Fruit fly (Drosophila melanogaster) whole organism, embryonic: ENCODE data around the gene Gr61a.

Experiments
- Ada2b ChIP-seq: fragments of 200-800 bp; sonication (Bioruptor generic); IDR thresholded peaks from 2 replicates; pipeline ENCODE4 v1.3.6; 2022; ENCODE audit warnings: missing biosample characterization, missing genetic modification characterization
- CG11093 ChIP-seq: fragments of 200-800 bp; sonication (Bioruptor generic); IDR thresholded peaks from 3 replicates; pipeline ENCODE4 v1.3.6; 2022; ENCODE audit warnings: missing biosample characterization, missing genetic modification characterization
- CG11456 ChIP-seq: fragments of 200-800 bp; sonication (Bioruptor generic); IDR thresholded peaks from 3 replicates; pipeline ENCODE4 v1.3.6; 2022; ENCODE audit warnings: missing biosample characterization, missing genetic modification characterization
- CG11504 ChIP-seq: fragments of 200-800 bp; sonication (Bioruptor generic); optimal IDR thresholded peaks from 3 replicates; lab custom pipeline; 2019; ENCODE audit warnings: missing biosample characterization, mild to moderate bottlenecking, missing genetic modification characterization, moderate library complexity
- CG12104 ChIP-seq: fragments of 200-800 bp; sonication (Bioruptor generic); optimal IDR thresholded peaks from 3 replicates; lab custom pipeline; 2016; ENCODE audit warnings: missing biosample characterization, missing genetic modification characterization
- CG12942 ChIP-seq: fragments of 200-800 bp; sonication (Bioruptor generic); optimal IDR thresholded peaks from 3 replicates; lab custom pipeline; 2016; ENCODE audit warnings: missing biosample characterization, missing genetic modification characterization
- CG13775 ChIP-seq: fragments of 200-800 bp; sonication (Bioruptor generic); optimal IDR thresholded peaks from 3 replicates; lab custom pipeline; 2017; ENCODE audit warnings: missing biosample characterization, mild to moderate bottlenecking, missing genetic modification characterization
- CG1647 ChIP-seq: fragments of 200-800 bp; sonication (Bioruptor generic); optimal IDR thresholded peaks from 3 replicates; lab custom pipeline; 2016; ENCODE audit warnings: missing biosample characterization, missing genetic modification characterization
- CG18599 ChIP-seq: fragments of 200-800 bp; sonication (Bioruptor generic); optimal IDR thresholded peaks from 3 replicates; lab custom pipeline; 2017; ENCODE audit warnings: missing biosample characterization, missing genetic modification characterization, mild to moderate bottlenecking, moderate library complexity, missing genetic modification reagents
- CG31224 ChIP-seq: fragments of 200-800 bp; sonication (Bioruptor generic); IDR thresholded peaks from 2 replicates; pipeline ENCODE4 v1.3.6; 2022; ENCODE audit warnings: missing biosample characterization, missing genetic modification characterization
- CG31388 ChIP-seq: fragments of 200-800 bp; sonication (Bioruptor generic); optimal IDR thresholded peaks from 2 replicates; lab custom pipeline; 2016; ENCODE audit warnings: missing biosample characterization, missing genetic modification characterization
- CG4424 ChIP-seq: fragments of 200-800 bp; sonication (Bioruptor generic); optimal IDR thresholded peaks from 3 replicates; lab custom pipeline; 2016; ENCODE audit warnings: missing biosample characterization, missing genetic modification characterization
- CG7271 ChIP-seq: fragments of 200-800 bp; sonication (Bioruptor generic); optimal IDR thresholded peaks from 2 replicates; lab custom pipeline; 2018; ENCODE audit warnings: missing biosample characterization, mild to moderate bottlenecking, missing genetic modification characterization, moderate library complexity
- CG7963 ChIP-seq: fragments of 200-800 bp; sonication (Bioruptor generic); IDR thresholded peaks from 3 replicates; pipeline ENCODE4 v1.3.6; 2022; ENCODE audit warnings: missing biosample characterization, missing genetic modification characterization; ENCODE audit not compliant: partially characterized antibody
- CG7987 ChIP-seq: fragments of 200-800 bp; sonication (Bioruptor generic); optimal IDR thresholded peaks from 2 replicates; lab custom pipeline; 2018; ENCODE audit warnings: missing biosample characterization, mild to moderate bottlenecking, missing genetic modification characterization, moderate library complexity
- CG8388 ChIP-seq: fragments of 200-800 bp; sonication (Bioruptor generic); optimal IDR thresholded peaks from 2 replicates; lab custom pipeline; 2019; ENCODE audit warnings: missing biosample characterization, mild to moderate bottlenecking, missing genetic modification characterization, moderate library complexity
- CrebB ChIP-seq: fragments of 200-800 bp; sonication (Bioruptor generic); optimal IDR thresholded peaks from 3 replicates; lab custom pipeline; 2018; ENCODE audit warnings: missing biosample characterization, mild to moderate bottlenecking, missing genetic modification characterization
- Dip3 ChIP-seq: fragments of 200-800 bp; sonication (Bioruptor generic); optimal IDR thresholded peaks from 3 replicates; lab custom pipeline; 2016; ENCODE audit warnings: missing biosample characterization, missing genetic modification characterization
- Doc3 ChIP-seq: fragments of 200-800 bp; sonication (Bioruptor generic); IDR thresholded peaks from 3 replicates; pipeline ENCODE4 v1.3.6; 2022; ENCODE audit warnings: missing biosample characterization, missing genetic modification characterization; ENCODE audit not compliant: partially characterized antibody
- Dp ChIP-seq: fragments of 200-800 bp; sonication (Bioruptor generic); optimal IDR thresholded peaks from 2 replicates; lab custom pipeline; 2018; ENCODE audit warnings: missing biosample characterization, mild to moderate bottlenecking, missing genetic modification characterization, moderate library complexity
- Dref ChIP-seq: fragments of 200-800 bp; sonication (Bioruptor generic); IDR thresholded peaks from 2 replicates; pipeline ENCODE4 v1.3.6; 2022; ENCODE audit warnings: missing biosample characterization, missing genetic modification characterization
- Drgx ChIP-seq: fragments of 200-800 bp; sonication (Bioruptor generic); IDR thresholded peaks from 2 replicates; pipeline ENCODE4 v1.3.6; 2022; ENCODE audit warnings: missing biosample characterization, missing genetic modification characterization
- H15 ChIP-seq: fragments of 200-800 bp; sonication (Bioruptor generic); IDR thresholded peaks from 3 replicates; pipeline ENCODE4 v1.3.6; 2022; ENCODE audit warnings: missing biosample characterization, missing genetic modification characterization
- HHEX ChIP-seq: fragments of 200-800 bp; sonication (Bioruptor generic); optimal IDR thresholded peaks from 3 replicates; lab custom pipeline; 2017; ENCODE audit warnings: missing biosample characterization, mild to moderate bottlenecking, missing genetic modification characterization, missing genetic modification reagents
- Hmr ChIP-seq: fragments of 200-800 bp; sonication (Bioruptor generic); optimal IDR thresholded peaks from 3 replicates; lab custom pipeline; 2017; ENCODE audit warnings: mild to moderate bottlenecking, missing biosample characterization, missing genetic modification reagents, missing genetic modification characterization
- Med ChIP-seq: fragments of 200-800 bp; sonication (Bioruptor generic); peaks from one replicate; lab custom pipeline; 2016; ENCODE audit warnings: missing biosample characterization, missing genetic modification characterization, mild to moderate bottlenecking, inconsistent platforms, moderate library complexity
- Mrtf ChIP-seq: fragments of 200-800 bp; sonication (Bioruptor generic); IDR thresholded peaks from 3 replicates; pipeline ENCODE4 v1.3.6; 2022; ENCODE audit warnings: missing biosample characterization, missing genetic modification characterization
- Neu2 ChIP-seq: fragments of 200-800 bp; sonication (Bioruptor generic); optimal IDR thresholded peaks from 3 replicates; lab custom pipeline; 2016; ENCODE audit warnings: missing biosample characterization, missing genetic modification characterization, borderline replicate concordance
- Six4 ChIP-seq: fragments of 200-800 bp; sonication (Bioruptor generic); optimal IDR thresholded peaks from 2 replicates; lab custom pipeline; 2016; ENCODE audit warnings: missing biosample characterization, missing genetic modification characterization
- Sox100B ChIP-seq: fragments of 200-800 bp; sonication (Bioruptor generic); optimal IDR thresholded peaks from 3 replicates; lab custom pipeline; 2018; ENCODE audit warnings: missing biosample characterization, mild to moderate bottlenecking, missing genetic modification characterization
- Tbp ChIP-seq: fragments of >200 bp; optimal IDR thresholded peaks from 2 replicates; lab custom pipeline; 2018; ENCODE audit warnings: missing biosample characterization, missing genetic modification characterization
- amos ChIP-seq: fragments of 200-800 bp; sonication (Bioruptor generic); IDR thresholded peaks from 2 replicates; pipeline ENCODE4 v1.3.6; 2022; ENCODE audit warnings: missing biosample characterization, missing genetic modification characterization; ENCODE audit not compliant: partially characterized antibody
- ci ChIP-seq: fragments of 200-800 bp; sonication (Bioruptor generic); IDR thresholded peaks from 3 replicates; pipeline ENCODE4 v1.3.6; 2022; ENCODE audit warnings: missing biosample characterization, missing genetic modification characterization
- dysf ChIP-seq: fragments of 200-800 bp; sonication (Bioruptor generic); IDR thresholded peaks from 3 replicates; pipeline ENCODE4 v1.3.6; 2022; ENCODE audit warnings: missing biosample characterization, missing genetic modification characterization
- gce ChIP-seq: fragments of 200-800 bp; sonication (Bioruptor generic); IDR thresholded peaks from 3 replicates; pipeline ENCODE4 v1.3.6; 2022; ENCODE audit warnings: missing biosample characterization, missing genetic modification characterization
- gem ChIP-seq: fragments of 200-800 bp; sonication (Bioruptor generic); optimal IDR thresholded peaks from 2 replicates; lab custom pipeline; 2019; ENCODE audit warnings: missing biosample characterization, mild to moderate bottlenecking, missing genetic modification characterization, moderate library complexity
- gfzf ChIP-seq: fragments of 200-800 bp; sonication (Bioruptor generic); optimal IDR thresholded peaks from 2 replicates; lab custom pipeline; 2016; ENCODE audit warnings: missing biosample characterization, mild to moderate bottlenecking, missing genetic modification characterization, moderate library complexity
- insv ChIP-seq, 2 experiments: fragments of 200-800 bp; sonication (Bioruptor generic); optimal IDR thresholded peaks; 3 replicates each; lab custom pipeline; 2016 to 2018; ENCODE audit warnings: missing biosample characterization in 2 of 2, missing genetic modification characterization in 2 of 2
- odd ChIP-seq: fragments of 200-800 bp; sonication (Bioruptor generic); optimal IDR thresholded peaks from 2 replicates; lab custom pipeline; 2017; ENCODE audit warnings: missing biosample characterization, mild to moderate bottlenecking, missing genetic modification characterization
- org-1 ChIP-seq: fragments of 200-800 bp; sonication (Bioruptor generic); optimal IDR thresholded peaks from 2 replicates; lab custom pipeline; 2017; ENCODE audit warnings: missing biosample characterization, missing genetic modification characterization
- p53 ChIP-seq: fragments of 200-800 bp; sonication (Bioruptor generic); optimal IDR thresholded peaks from 2 replicates; lab custom pipeline; 2016; ENCODE audit warnings: missing biosample characterization, missing genetic modification characterization
- pzg ChIP-seq: fragments of 200-800 bp; sonication (Bioruptor generic); optimal IDR thresholded peaks from 3 replicates; lab custom pipeline; 2018; ENCODE audit warnings: missing biosample characterization, mild to moderate bottlenecking, missing genetic modification characterization, moderate library complexity
- schlank ChIP-seq: fragments of 200-800 bp; sonication (Bioruptor generic); optimal IDR thresholded peaks from 2 replicates; lab custom pipeline; 2018; ENCODE audit warnings: missing biosample characterization, mild to moderate bottlenecking, missing genetic modification characterization
- sens ChIP-seq: fragments of 200-800 bp; sonication (Bioruptor generic); peaks from one replicate; lab custom pipeline; 2016; ENCODE audit warnings: missing biosample characterization, missing genetic modification characterization
- stwl ChIP-seq: fragments of 200-800 bp; sonication (Bioruptor generic); optimal IDR thresholded peaks from 3 replicates; lab custom pipeline; 2018; ENCODE audit warnings: missing biosample characterization, mild to moderate bottlenecking, missing genetic modification characterization, moderate library complexity
- ttk ChIP-seq: fragments of 200-800 bp; sonication (Bioruptor generic); IDR thresholded peaks from 2 replicates; pipeline ENCODE4 v2.1.2; 2022; ENCODE audit warnings: missing biosample characterization, missing genetic modification characterization
- twi ChIP-seq: fragments of 200-800 bp; optimal IDR thresholded peaks from 2 replicates; lab custom pipeline; 2019; ENCODE audit warnings: missing biosample characterization, mild to moderate bottlenecking, missing genetic modification characterization, moderate library complexity
- usp ChIP-seq: fragments of >200 bp; optimal IDR thresholded peaks from 2 replicates; lab custom pipeline; 2017; ENCODE audit warnings: missing biosample characterization, missing genetic modification characterization
- yki ChIP-seq: fragments of >200 bp; optimal IDR thresholded peaks from 3 replicates; lab custom pipeline; 2018

The Gr61a gene

dm6 chr3L:820975-821598, 20.2 kb upstream of the Gr61a start:
- no peak for TF ChIP-seq CG8388 (GFP tag; lab: Kevin White, UChicago)
- TF ChIP-seq CG11093 = 0 out of 3 replicates have a peak, but pooled peaks have one; percentile 12
- TF ChIP-seq CG12104 (GFP tag; lab: Kevin White, UChicago) = no peak
- no peak for TF ChIP-seq Tbp (GFP tag; lab: Kevin White, UChicago)
- peak; percentile 65 for TF ChIP-seq sens

DNA sequence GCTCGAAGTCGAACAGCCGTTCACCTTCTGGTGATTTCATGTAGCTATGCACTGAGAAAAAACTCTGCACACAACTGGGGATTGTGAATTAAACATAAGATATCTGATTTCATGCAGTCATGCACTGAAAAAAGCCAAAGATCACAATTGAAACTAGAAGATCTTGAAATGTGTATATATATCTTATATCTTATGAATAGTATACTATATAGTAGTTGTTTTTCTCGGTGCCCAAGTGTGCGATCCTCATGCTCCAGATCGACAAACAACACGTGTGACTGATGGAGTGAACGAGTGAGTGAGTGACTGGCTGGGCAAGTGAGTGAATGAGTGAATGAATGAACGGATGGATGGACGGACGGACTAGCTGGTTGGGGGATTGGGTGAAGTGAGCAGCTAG, 19.3 kb upstream of the Gr61a start:
- TF ChIP-seq CrebB (tag; lab: Kevin White, UChicago) = peak; percentile 18
- TF ChIP-seq CG31224 = peak; percentile 44; the same call in 1 of the 2 replicates
- peak; percentile 87 for TF ChIP-seq CG11504 (tag; lab: Kevin White, UChicago)
- peak; percentile 86 for TF ChIP-seq Med (GFP tag; lab: Kevin White, UChicago)
- TF ChIP-seq Mrtf (GFP tag; lab: Robert Waterston, UW) = peak; percentile 51; the same call in 2 of the 3 replicates
- no peak for TF ChIP-seq Dref (GFP tag; lab: Robert Waterston, UW)
- TF ChIP-seq schlank = peak; percentile 33
- TF ChIP-seq ci (GFP tag; lab: Robert Waterston, UW) = peak; percentile 86
- TF ChIP-seq Six4 = peak; percentile 77
- peak; percentile 39 for TF ChIP-seq CG7271 (tag; lab: Kevin White, UChicago)
- TF ChIP-seq Neu2 (GFP tag; lab: Kevin White, UChicago) = no peak
- TF ChIP-seq p53 (GFP tag; lab: Kevin White, UChicago) = no peak
- TF ChIP-seq CG31388 (GFP tag; lab: Kevin White, UChicago) = no peak
- TF ChIP-seq ttk (GFP tag; lab: Robert Waterston, UW) = peak; percentile 67
- no peak for TF ChIP-seq Dp (GFP tag; lab: Kevin White, UChicago)
- TF ChIP-seq yki (lab: Kevin White, UChicago) = no peak
- no peak for TF ChIP-seq amos (GFP tag; lab: Robert Waterston, UW)
- peak; percentile 31 for TF ChIP-seq odd (GFP tag; lab: Kevin White, UChicago)
- no peak for TF ChIP-seq usp (GFP tag; lab: Kevin White, UChicago)
- no peak for TF ChIP-seq CG12942 (GFP tag; lab: Kevin White, UChicago)
- peak; percentile 84 for TF ChIP-seq Sox100B (GFP tag; lab: Kevin White, UChicago)
- TF ChIP-seq CG18599 (GFP tag; lab: Kevin White, UChicago) = peak; percentile 83
- no peak for TF ChIP-seq Doc3
- no peak for TF ChIP-seq pzg (GFP tag; lab: Kevin White, UChicago)
- TF ChIP-seq CG7963 = no peak
- no peak for TF ChIP-seq stwl (tag; lab: Kevin White, UChicago)
- TF ChIP-seq CG7987 (GFP tag; lab: Kevin White, UChicago) = peak; percentile 50
- TF ChIP-seq insv (GFP tag; optimal IDR thresholded peaks at IDR 0.05; lab: Kevin White, UChicago) = no peak
- 0 out of 3 replicates have a peak, but pooled peaks have one; percentile 50 for TF ChIP-seq gce (GFP tag; lab: Robert Waterston, UW)
- peak; percentile 60; the same call in 1 of the 3 replicates for TF ChIP-seq CG11456 (GFP tag; lab: Robert Waterston, UW)
- peak; percentile 72 for TF ChIP-seq Drgx (GFP tag; lab: Robert Waterston, UW)
- TF ChIP-seq H15 (GFP tag; lab: Robert Waterston, UW) = peak; percentile 73
- peak; percentile 54 for TF ChIP-seq Hmr
- peak; percentile 74 for TF ChIP-seq org-1 (GFP tag; lab: Kevin White, UChicago)
- peak; percentile 81 for TF ChIP-seq Ada2b (GFP tag; lab: Robert Waterston, UW)
- TF ChIP-seq CG1647 (GFP tag; lab: Kevin White, UChicago) = peak; percentile 20
- peak; percentile 76 for TF ChIP-seq HHEX (GFP tag; lab: Kevin White, UChicago)
- no peak for TF ChIP-seq gfzf
- TF ChIP-seq CG4424 (GFP tag; lab: Kevin White, UChicago) = peak; percentile 79
- TF ChIP-seq dysf = peak; percentile 84
- peak; percentile 85 for TF ChIP-seq gem (tag; lab: Kevin White, UChicago)
- peak; percentile 2 for TF ChIP-seq CG13775
- no peak for TF ChIP-seq Dip3
- TF ChIP-seq twi = peak; percentile 82
